Fruit fly (Drosophila melanogaster): ENCODE measurements around the gene Six4.
A peak's percentile ranks its signal among the peaks of the same experiment; 100 is the strongest.

The Six4 gene

dm6 chr3L:20792693-20793092, at the start of gene Six4 (continued):
- no peak for TF ChIP-seq Doc2 (GFP tag; IDR thresholded peaks at IDR 0.05)
- peak; percentile 54 for TF ChIP-seq Kr (GFP tag; optimal IDR thresholded peaks at IDR 0.05)
- TF ChIP-seq CG15073 (GFP tag; optimal IDR thresholded peaks at IDR 0.05), result no peak
- TF ChIP-seq cad (GFP tag; optimal IDR thresholded peaks at IDR 0.05), result no peak
- TF ChIP-seq hb (GFP tag; IDR thresholded peaks at IDR 0.05; ENCODE audit: partially characterized antibody), result no peak
- TF ChIP-seq CG12299 (tag; optimal IDR thresholded peaks at IDR 0.05), result no peak
- TF ChIP-seq CG6175 (GFP tag; IDR thresholded peaks at IDR 0.05), result 0 out of 3 replicates have a peak, but pooled peaks have one; percentile 12
- TF ChIP-seq Hr3 (GFP tag; optimal IDR thresholded peaks at IDR 0.05), result no peak
- no peak for TF ChIP-seq CTCF (GFP tag; optimal IDR thresholded peaks at IDR 0.05)
- no peak for TF ChIP-seq TFAM (GFP tag; optimal IDR thresholded peaks at IDR 0.05)
- TF ChIP-seq CG4328 (GFP tag; optimal IDR thresholded peaks at IDR 0.05), result peak; percentile 7
- TF ChIP-seq ems (GFP tag; optimal IDR thresholded peaks at IDR 0.05), result no peak
- TF ChIP-seq D19A (tag; optimal IDR thresholded peaks at IDR 0.05), result no peak
- no peak for TF ChIP-seq Atf3 (GFP tag; optimal IDR thresholded peaks at IDR 0.05)
- no peak for TF ChIP-seq nerfin-2 (GFP tag; IDR thresholded peaks at IDR 0.05; ENCODE audit: partially characterized antibody)
- no peak for TF ChIP-seq Scr (GFP tag; IDR thresholded peaks at IDR 0.05; ENCODE audit: partially characterized antibody)
- no peak for TF ChIP-seq CG4730 (GFP tag; IDR thresholded peaks at IDR 0.05)
- TF ChIP-seq YL-1 (GFP tag; optimal IDR thresholded peaks at IDR 0.05), result no peak
- TF ChIP-seq CG7745 (tag; optimal IDR thresholded peaks at IDR 0.05), result no peak
- no peak for TF ChIP-seq CG31388 (GFP tag; optimal IDR thresholded peaks at IDR 0.05)
- no peak for TF ChIP-seq CG13894 (tag; optimal IDR thresholded peaks at IDR 0.05)
- no peak for TF ChIP-seq Lim3 (GFP tag; IDR thresholded peaks at IDR 0.05)
- peak; percentile 82 for TF ChIP-seq nerfin-1 (tag; optimal IDR thresholded peaks at IDR 0.05)
- TF ChIP-seq D (optimal IDR thresholded peaks at IDR 0.05), result no peak
- no peak for TF ChIP-seq D (GFP tag; optimal IDR thresholded peaks at IDR 0.05)

dm6 chr3L:20841465-20842109, 49.0 kb upstream of the Six4 start, which contains the start of the genes CSN3 and CG11456:
Gene CSN3 (minus strand): TSS chr3L:20841576.
Gene CG11456 (plus strand): TSS chr3L:20841987.
- TF ChIP-seq Lhr (GFP tag; optimal IDR thresholded peaks at IDR 0.05) (peak; percentile 80), CG30020 (tag; optimal IDR thresholded peaks at IDR 0.05) (peak; percentile 46), CG31441 (GFP tag; IDR thresholded peaks at IDR 0.05) (no peak), CG1233 (GFP tag; optimal IDR thresholded peaks at IDR 0.05) (no peak), CoRest (tag; optimal IDR thresholded peaks at IDR 0.05) (peak; percentile 58), kni (GFP tag; optimal IDR thresholded peaks at IDR 0.05) (no peak), bbx (GFP tag; IDR thresholded peaks at IDR 0.05; ENCODE audit: partially characterized antibody) (peak; percentile 59), CG10959 (GFP tag; IDR thresholded peaks at IDR 0.05) (no peak), CG4820 (GFP tag; optimal IDR thresholded peaks at IDR 0.05) (peak; percentile 34), her (GFP tag; optimal IDR thresholded peaks at IDR 0.05) (peak; percentile 13), Dp (GFP tag; optimal IDR thresholded peaks at IDR 0.05) (peak; percentile 70), gfzf (GFP tag; optimal IDR thresholded peaks at IDR 0.05) (peak; percentile 21), jumu (GFP tag; optimal IDR thresholded peaks at IDR 0.05) (peak; percentile 60), CG2712 (tag; optimal IDR thresholded peaks at IDR 0.05) (no peak), CG13123 (GFP tag; optimal IDR thresholded peaks at IDR 0.05) (no peak), CG12155 (GFP tag; optimal IDR thresholded peaks at IDR 0.05) (peak; percentile 64), wek (GFP tag; optimal IDR thresholded peaks at IDR 0.05) (no peak), CG2199 (GFP tag; IDR thresholded peaks at IDR 0.05) (0 out of 3 replicates have a peak, but pooled peaks have one; percentile 47), Fer2 (tag; optimal IDR thresholded peaks at IDR 0.05) (no peak), crp (GFP tag; optimal IDR thresholded peaks at IDR 0.05) (peak in 1 of 2 experiments; percentile 80), CG16863 (GFP tag; optimal IDR thresholded peaks at IDR 0.05) (peak; percentile 18), Gug (GFP tag; IDR thresholded peaks at IDR 0.05) (no peak), ssp (GFP tag; IDR thresholded peaks at IDR 0.05) (no peak), Ets65A (GFP tag) (peak; percentile 94), bowl (GFP tag; IDR thresholded peaks at IDR 0.05) (no peak), grau (tag; optimal IDR thresholded peaks at IDR 0.05) (peak; percentile 42), gcm2 (GFP tag; optimal IDR thresholded peaks at IDR 0.05) (no peak), CG15073 (GFP tag; optimal IDR thresholded peaks at IDR 0.05) (no peak)

Measured in whole organism, embryonic.